Worm (Caenorhabditis elegans) whole organism, L4/young adult: ENCODE results near the gene cest-34.

ENCODE experiments used
- W03F9.2 ChIP-seq: fragments of 150-350 bp; optimal IDR thresholded peaks from 2 replicates; lab custom pipeline; 2014; ENCODE audit warnings: missing biosample characterization, missing genetic modification characterization
- dao-5 ChIP-seq: sonication (generic microtip); optimal IDR thresholded peaks from 2 replicates; lab custom pipeline; 2016; ENCODE audit warnings: missing genotype, missing genetic modification characterization, moderate library complexity, missing compliant biosample characterization
- him-1 ChIP-seq: sonication (generic microtip); optimal IDR thresholded peaks from 2 replicates; lab custom pipeline; 2016; ENCODE audit warnings: missing genotype, missing genetic modification reagents, missing genetic modification characterization, missing compliant biosample characterization

Gene cest-34

DNA sequence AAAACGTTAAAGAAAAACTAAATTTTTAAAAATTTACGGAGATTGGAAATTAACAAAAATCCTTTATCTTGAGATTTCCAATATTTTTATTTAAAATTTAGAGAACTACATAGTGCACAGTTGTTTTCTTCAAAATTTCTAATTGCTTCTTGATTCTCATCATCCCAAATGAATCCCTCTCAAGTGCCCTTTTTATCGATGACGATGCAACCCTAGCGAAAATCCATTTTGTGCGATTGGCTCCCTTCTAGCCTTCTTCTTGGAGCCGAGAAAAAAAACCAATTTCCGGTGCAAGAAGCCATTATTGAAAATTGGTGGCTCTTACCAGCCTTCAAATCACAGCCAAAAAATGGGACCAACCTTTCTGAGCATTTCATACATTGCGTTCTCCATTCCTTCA, 14.1 kb upstream of the cest-34 start:
- TF ChIP-seq W03F9.2 (no peak), dao-5 (tag; lab: Kevin White, UChicago) (no peak), him-1 (tag; lab: Kevin White, UChicago) (no peak)

DNA sequence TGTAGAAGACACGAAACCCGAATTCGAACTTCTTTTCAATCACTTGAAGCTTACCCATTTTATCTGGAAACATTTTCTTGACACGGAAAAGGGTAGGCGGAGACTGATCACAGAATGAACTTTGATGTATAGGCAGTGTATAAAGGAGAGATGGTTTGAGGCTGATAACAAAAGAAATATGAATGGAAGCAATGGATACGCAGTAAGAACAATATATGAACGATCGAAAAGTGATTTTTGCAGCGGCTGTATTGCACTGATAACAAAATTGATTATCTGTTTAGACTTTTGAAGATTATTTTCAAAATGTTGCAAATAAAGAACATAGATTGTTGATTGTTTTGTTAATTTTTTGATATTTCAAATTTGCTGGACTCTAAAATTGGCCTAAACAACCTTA, 10.8 kb upstream of the cest-34 start, which contains the start of gene pmp-5:
Gene pmp-5 (minus strand): TSS at position 63 of the 400 bp plus-strand sequence.
- TF ChIP-seq dao-5 (tag; lab: Kevin White, UChicago) (no peak), him-1 (tag; lab: Kevin White, UChicago) (no peak), W03F9.2 (no peak)

DNA sequence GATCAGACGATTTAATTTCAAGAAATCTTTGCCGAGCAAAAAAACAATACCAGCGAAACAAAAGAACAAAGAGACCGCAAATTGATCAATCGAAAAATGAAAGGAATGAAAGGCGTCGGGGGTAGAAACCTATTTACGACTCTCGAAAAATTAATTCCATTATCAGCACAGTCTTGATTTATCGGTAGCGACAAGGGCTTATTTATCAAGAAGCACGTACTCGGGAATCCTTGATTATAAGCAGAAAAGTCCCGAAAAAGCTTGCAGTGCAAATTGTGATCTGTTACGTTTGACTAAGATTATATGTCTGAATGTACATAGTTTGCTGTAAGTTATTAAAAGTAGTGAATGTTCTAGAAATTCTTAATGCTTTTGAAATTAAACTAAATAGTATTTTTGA, 10.0 kb upstream of the cest-34 start:
- TF ChIP-seq dao-5 (tag; lab: Kevin White, UChicago) (no peak), him-1 (tag; lab: Kevin White, UChicago) (no peak), W03F9.2 (no peak)

DNA sequence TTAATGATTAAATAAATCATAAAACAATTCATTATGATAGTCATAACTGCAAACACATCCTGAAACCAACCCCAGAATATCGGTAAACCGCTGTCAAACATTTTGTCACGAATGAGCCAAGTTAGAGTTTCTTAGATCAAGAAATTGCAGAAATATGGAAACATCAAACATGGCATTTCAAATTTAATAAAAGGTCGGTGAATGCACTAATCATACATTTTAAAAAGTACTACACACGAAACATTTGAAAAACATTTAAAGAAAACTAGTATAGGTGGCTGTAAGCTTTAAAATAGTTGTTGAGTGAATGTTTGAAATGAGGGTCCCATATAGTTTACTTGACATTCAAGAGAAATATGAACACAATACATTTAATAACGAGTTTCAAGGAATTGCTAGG, 7.9 kb upstream of the cest-34 start, which contains the start of gene str-180:
Gene str-180 (minus strand): TSS at position 101 of the 400 bp plus-strand sequence.
- no peak for TF ChIP-seq him-1 (tag; lab: Kevin White, UChicago)

DNA sequence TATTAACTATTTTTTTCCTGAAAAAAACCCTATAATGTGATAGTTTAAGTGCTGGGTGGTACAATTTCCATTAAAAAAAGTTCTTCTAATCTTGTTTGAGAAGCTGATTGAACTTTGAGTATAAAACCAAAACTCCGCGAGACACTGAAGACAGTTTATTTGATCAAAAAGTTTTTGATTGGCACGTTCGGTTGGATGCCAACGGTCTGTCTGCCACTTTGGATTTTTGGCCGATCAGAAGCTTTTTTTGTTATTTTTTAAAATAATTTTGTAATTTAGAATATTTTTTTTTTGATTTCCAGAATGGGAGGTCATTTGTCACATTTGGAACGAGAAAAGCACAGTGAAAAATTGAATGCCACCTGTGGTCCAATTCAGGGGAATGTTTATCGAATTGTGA, 7.1 kb upstream of the cest-34 start, which contains the start of gene cest-28:
Gene cest-28 (plus strand): TSS at position 301 of the 400 bp plus-strand sequence.
- TF ChIP-seq him-1 (tag; lab: Kevin White, UChicago) = no peak
- TF ChIP-seq W03F9.2 = no peak
- TF ChIP-seq dao-5 (tag; lab: Kevin White, UChicago) = no peak

DNA sequence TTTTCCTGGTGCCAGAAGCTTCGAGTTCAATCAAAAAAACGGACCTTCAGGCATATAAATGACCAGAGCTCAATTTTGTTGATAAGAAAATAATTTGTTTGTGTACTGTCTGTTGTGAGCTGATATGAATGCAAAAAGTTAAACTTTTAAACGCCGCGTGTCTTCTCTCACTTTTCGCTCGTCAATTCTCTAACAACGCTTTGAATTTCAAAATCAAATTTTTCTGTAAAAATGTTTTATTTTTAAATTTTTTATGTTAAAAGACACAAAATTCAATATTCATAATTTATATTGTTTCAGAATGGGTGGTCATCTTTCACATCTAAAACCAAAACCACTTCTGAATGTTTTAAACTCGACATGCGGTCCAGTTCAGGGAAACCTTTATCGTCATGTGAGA, 2.6 kb upstream of the cest-34 start, which contains the start of gene cest-31:
Gene cest-31 (plus strand): TSS at position 301 of the 400 bp plus-strand sequence.
- no peak for TF ChIP-seq W03F9.2
- no peak for TF ChIP-seq him-1 (tag; lab: Kevin White, UChicago)
- TF ChIP-seq dao-5 (tag; lab: Kevin White, UChicago) = no peak

DNA sequence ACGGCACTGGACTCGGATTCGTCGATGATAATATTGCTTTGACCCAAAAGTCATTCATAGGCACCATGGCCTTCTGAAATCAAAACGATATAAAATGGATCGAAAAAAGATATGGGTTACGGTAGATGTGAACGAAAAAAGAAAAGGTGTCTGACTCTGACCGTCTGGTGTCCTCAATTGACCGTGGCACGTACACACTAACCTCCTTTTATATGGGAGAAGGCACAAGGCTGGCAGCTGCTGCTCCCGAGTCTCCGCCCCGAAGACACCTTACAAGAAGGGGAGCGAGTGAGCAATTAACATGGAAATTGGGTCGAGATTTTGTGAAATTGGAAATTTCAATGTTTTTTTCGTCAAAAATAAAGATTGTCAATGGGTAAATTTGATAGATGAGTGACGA, 4.9 kb downstream of the cest-34 start, which contains the start of gene egl-46:
Gene egl-46 (minus strand): TSS at position 73 of the 400 bp plus-strand sequence.
- TF ChIP-seq dao-5 (tag; lab: Kevin White, UChicago) = no peak
- no peak for TF ChIP-seq him-1 (tag; lab: Kevin White, UChicago)

DNA sequence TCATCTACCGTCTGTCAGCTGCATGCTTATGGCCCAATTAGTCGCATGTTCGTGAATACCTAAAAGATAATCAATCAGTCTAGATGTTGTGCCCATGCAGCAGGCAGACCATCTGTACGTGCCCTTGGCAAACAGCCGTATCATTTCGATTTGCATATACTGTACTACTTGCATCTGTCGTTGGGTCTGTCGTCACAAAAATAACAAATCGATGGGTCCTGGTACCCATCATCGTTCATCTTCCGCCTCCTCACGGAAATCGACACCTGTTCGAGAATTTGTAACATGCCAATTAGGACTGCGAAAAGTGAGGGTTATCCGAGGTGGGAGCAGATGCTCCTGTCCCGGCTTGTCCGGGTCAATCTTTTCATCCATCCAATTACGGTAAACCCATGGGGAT, 6.7 kb downstream of the cest-34 start:
- TF ChIP-seq dao-5 (tag; lab: Kevin White, UChicago) (no peak), W03F9.2 (no peak), him-1 (tag; lab: Kevin White, UChicago) (no peak)

DNA sequence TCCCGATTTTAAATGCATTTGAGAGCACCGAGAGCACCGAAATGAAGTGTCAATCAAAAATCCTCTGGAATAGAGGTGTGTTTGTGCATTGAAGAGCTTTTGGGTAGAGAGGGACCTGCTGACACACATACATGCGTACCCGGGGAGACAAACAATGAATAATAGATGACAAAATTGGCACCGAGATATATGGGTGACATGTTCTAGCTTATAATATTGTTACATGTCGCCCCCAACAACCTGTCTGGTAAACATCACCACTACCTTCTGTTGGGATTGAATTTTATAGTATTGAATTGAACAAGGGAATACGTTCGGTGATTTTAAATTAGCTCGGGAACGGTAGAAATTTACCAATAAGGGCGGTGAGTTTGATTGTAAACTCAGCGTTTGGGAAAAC, 7.1 kb downstream of the cest-34 start:
- no peak for TF ChIP-seq him-1 (tag; lab: Kevin White, UChicago)
- TF ChIP-seq dao-5 (tag; lab: Kevin White, UChicago) = no peak
- TF ChIP-seq W03F9.2 = no peak

DNA sequence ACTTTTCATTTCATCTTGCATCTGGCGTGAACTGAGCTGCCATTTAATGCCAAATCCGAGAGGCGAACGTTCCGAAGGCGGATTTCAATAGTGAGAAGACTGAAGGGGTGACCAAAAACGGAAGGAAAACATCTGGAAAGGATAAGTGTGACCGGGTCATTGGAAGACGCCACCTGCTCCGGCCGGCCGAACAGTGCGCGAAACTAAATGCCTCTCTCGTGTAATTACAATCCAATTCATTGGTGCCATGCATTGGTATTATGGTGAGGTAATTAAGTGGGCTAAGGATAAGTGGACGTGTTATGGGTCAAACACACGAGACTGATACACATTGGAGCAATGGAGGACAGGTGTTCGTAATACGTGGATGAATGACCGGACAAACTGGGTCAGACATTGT, 7.9 kb downstream of the cest-34 start:
- TF ChIP-seq him-1 (tag; lab: Kevin White, UChicago) = no peak
- no peak for TF ChIP-seq dao-5 (tag; lab: Kevin White, UChicago)

DNA sequence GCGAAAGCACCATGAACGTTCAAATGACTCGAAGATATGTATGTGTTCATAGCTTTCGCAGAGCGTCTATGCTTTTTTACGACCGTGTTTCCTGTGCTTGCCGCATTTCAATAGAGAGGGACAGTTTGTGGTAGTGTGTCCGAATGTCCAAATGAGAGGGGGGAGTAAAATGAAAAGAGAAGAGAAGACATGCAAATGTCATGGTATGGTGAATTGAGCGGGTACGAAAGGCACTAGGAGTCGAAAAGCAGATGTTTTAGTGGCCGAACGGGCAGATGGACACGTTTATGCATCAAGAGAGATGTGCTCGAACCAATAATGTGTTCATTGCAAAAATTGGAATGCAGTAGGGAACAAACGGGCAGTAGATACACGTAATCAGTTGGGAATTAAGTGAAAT, 8.9 kb downstream of the cest-34 start:
- TF ChIP-seq W03F9.2 = no peak
- TF ChIP-seq him-1 (tag; lab: Kevin White, UChicago) = no peak
- no peak for TF ChIP-seq dao-5 (tag; lab: Kevin White, UChicago)

DNA sequence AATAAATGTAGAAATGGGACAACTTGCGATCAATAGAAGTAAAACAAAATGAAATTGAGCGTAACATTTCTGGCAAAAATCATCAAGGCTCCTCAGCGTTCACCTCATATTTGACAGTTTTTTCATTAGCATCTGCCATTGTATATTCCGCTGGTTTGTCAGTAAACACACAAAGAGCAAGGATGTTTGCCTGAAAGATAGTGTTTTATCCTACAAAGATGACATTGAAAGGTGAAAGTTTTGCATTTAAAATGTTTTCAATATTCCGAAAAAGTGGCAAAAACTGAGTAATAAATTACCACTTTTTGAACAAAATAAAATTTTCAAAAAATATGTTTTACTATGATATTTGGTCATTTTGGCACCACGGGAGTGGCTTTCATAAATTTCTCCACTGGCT, 9.4 kb downstream of the cest-34 start:
- TF ChIP-seq W03F9.2 = no peak
- no peak for TF ChIP-seq him-1 (tag; lab: Kevin White, UChicago)
- no peak for TF ChIP-seq dao-5 (tag; lab: Kevin White, UChicago)

DNA sequence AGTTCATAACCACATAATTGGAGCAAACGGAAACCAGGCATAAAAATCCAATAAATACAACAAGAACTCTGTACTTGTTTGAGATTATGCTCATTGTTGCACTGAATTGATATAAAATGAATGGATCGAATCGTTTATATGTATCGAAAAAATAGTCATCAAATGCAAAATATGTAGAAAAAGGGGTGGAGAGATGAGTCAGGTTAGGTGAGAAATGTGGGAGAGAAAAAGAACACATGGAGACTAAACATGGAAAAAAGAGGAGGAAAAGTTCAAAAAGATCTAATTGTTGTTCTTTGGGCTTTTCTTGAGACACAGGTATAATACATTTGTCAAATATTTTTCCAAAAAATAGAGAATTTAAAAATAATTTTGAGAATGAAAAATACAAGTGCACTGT, 11.8 kb downstream of the cest-34 start, which contains the start of gene K11G9.5:
Gene K11G9.5 (minus strand): TSS at position 101 of the 400 bp plus-strand sequence.
- no peak for TF ChIP-seq him-1 (tag; lab: Kevin White, UChicago)
- TF ChIP-seq W03F9.2 = no peak
- no peak for TF ChIP-seq dao-5 (tag; lab: Kevin White, UChicago)

DNA sequence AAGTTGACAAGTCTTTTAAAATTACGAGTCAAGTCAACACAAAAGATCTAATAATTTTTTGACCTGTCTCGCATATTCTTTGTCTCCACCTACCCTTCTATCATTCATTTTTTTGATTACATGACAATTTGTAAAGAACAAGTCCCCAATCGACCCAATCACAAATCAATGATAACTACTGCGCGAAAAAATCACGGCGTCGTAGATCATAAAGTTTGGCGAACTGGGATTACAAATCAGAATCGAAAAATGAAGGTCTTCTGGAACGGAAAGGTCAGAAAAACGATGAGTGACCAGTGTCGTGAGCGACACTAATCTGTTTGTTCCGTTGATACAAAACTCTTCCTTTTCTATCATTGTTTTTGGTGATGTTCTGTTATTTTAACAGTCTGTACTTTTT, 13.5 kb downstream of the cest-34 start:
- TF ChIP-seq dao-5 (tag; lab: Kevin White, UChicago) (no peak), him-1 (tag; lab: Kevin White, UChicago) (no peak), W03F9.2 (no peak)

DNA sequence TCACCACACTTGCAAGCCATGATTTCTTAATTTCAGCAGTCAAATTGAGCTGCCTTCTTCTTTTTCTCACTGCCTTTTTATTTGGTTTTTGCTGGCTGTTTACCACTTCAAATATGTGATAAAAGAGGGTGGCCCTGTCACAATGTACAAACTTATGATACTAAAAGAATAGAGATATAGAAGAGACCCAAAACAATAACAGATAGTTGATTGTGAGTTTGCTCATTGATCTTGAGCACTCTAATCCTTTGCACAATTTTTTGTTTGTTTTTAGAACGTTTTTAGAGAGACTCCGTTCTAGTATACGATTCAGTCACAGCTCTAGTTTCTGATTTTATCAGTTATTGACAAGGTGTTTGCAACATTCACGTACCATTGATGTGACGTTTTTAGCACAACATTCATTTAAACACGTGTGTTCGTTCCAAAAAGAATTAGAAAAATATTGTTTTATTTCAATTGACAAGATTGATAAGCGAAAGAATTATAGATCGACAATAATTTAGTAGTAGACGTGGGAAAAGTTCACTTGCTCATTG, 15.3 kb downstream of the cest-34 start, which contains the start of gene mtl-1:
Gene mtl-1 (minus strand): TSS at position 51 of the 539 bp plus-strand sequence.
- TF ChIP-seq W03F9.2 (no peak), dao-5 (tag; lab: Kevin White, UChicago) (no peak), him-1 (tag; lab: Kevin White, UChicago) (no peak)
